Fruit fly (Drosophila melanogaster) whole organism, embryonic: ENCODE measurements around the gene CG13840.

Experiments used
- Asciz ChIP-seq: fragments of 200-800 bp; sonication (Bioruptor generic); optimal IDR thresholded peaks from 2 replicates; lab custom pipeline; 2017; ENCODE audit warnings: missing biosample characterization, mild to moderate bottlenecking, missing genetic modification characterization, missing genetic modification reagents
- Awh ChIP-seq: fragments of 200-800 bp; sonication (Bioruptor generic); IDR thresholded peaks from 2 replicates; pipeline ENCODE4, ENCODE4 v1.3.6; 2022; ENCODE audit warnings: missing biosample characterization, missing genetic modification characterization
- CG10654 ChIP-seq: fragments of 200-800 bp; sonication (Bioruptor generic); optimal IDR thresholded peaks from 2 replicates; lab custom pipeline; 2016; ENCODE audit warnings: missing biosample characterization, missing genetic modification characterization
- CG12769 ChIP-seq: fragments of 200-800 bp; sonication (Bioruptor generic); optimal IDR thresholded peaks from 2 replicates; lab custom pipeline; 2019; ENCODE audit warnings: missing biosample characterization, mild to moderate bottlenecking, missing genetic modification characterization, moderate library complexity
- CG15479 ChIP-seq: fragments of 200-800 bp; sonication (Bioruptor generic); optimal IDR thresholded peaks from 3 replicates; lab custom pipeline; 2019; ENCODE audit warnings: missing biosample characterization, mild to moderate bottlenecking, missing genetic modification characterization, moderate library complexity
- CG17802 ChIP-seq: fragments of 200-800 bp; sonication (Bioruptor generic); optimal IDR thresholded peaks from 2 replicates; lab custom pipeline; 2018; ENCODE audit warnings: missing biosample characterization, mild to moderate bottlenecking, missing genetic modification characterization, moderate library complexity
- CG2129 ChIP-seq: fragments of 200-800 bp; sonication (Bioruptor generic); IDR thresholded peaks from 2 replicates; pipeline ENCODE4 v1.3.6; 2022; ENCODE audit warnings: missing biosample characterization, missing genetic modification characterization; ENCODE audit not compliant: partially characterized antibody
- CG2199 ChIP-seq: fragments of 200-800 bp; sonication (Bioruptor generic); IDR thresholded peaks from 3 replicates; pipeline ENCODE4 v1.3.6; 2022; ENCODE audit warnings: missing biosample characterization, missing genetic modification characterization
- CG2202 ChIP-seq: fragments of 200-800 bp; sonication (Bioruptor generic); optimal IDR thresholded peaks from 2 replicates; lab custom pipeline; 2018; ENCODE audit warnings: missing biosample characterization, mild to moderate bottlenecking, missing genetic modification characterization
- CG31224 ChIP-seq: fragments of 200-800 bp; sonication (Bioruptor generic); IDR thresholded peaks from 2 replicates; pipeline ENCODE4 v1.3.6; 2022; ENCODE audit warnings: missing biosample characterization, missing genetic modification characterization
- CG4404 ChIP-seq: fragments of 200-800 bp; sonication (Bioruptor generic); IDR thresholded peaks from 2 replicates; pipeline ENCODE4 v1.3.6; 2022; ENCODE audit warnings: missing biosample characterization, missing genetic modification characterization
- CG4854 ChIP-seq: fragments of 200-800 bp; sonication (Bioruptor generic); optimal IDR thresholded peaks from 2 replicates; lab custom pipeline; 2016; ENCODE audit warnings: missing biosample characterization, missing genetic modification characterization, inconsistent platforms
- CG6175 ChIP-seq: fragments of 200-800 bp; sonication (Bioruptor generic); IDR thresholded peaks from 3 replicates; pipeline ENCODE4 v1.3.6; 2022; ENCODE audit warnings: missing biosample characterization, missing genetic modification characterization
- CG9817 ChIP-seq: fragments of 200-800 bp; sonication (Bioruptor generic); optimal IDR thresholded peaks from 2 replicates; lab custom pipeline; 2018; ENCODE audit warnings: missing biosample characterization, mild to moderate bottlenecking, missing genetic modification characterization, moderate library complexity
- Chrac-16 ChIP-seq: fragments of 200-800 bp; sonication (Bioruptor generic); optimal IDR thresholded peaks from 3 replicates; lab custom pipeline; 2016; ENCODE audit warnings: missing biosample characterization, missing genetic modification characterization
- Dfd ChIP-seq, 2 experiments: fragments of >200 bp; optimal IDR thresholded peaks; 2 replicates each; lab custom pipeline; 2017; ENCODE audit warnings: missing biosample characterization in 2 of 2, missing genetic modification characterization in 2 of 2
- Dip3 ChIP-seq: fragments of 200-800 bp; sonication (Bioruptor generic); optimal IDR thresholded peaks from 3 replicates; lab custom pipeline; 2016; ENCODE audit warnings: missing biosample characterization, missing genetic modification characterization
- E2f1 ChIP-seq: fragments of 200-800 bp; sonication (Bioruptor generic); IDR thresholded peaks from 2 replicates; pipeline ENCODE4 v1.3.6; 2022; ENCODE audit warnings: missing biosample characterization, missing genetic modification characterization
- Fer1 ChIP-seq: fragments of 200-800 bp; sonication (Bioruptor generic); optimal IDR thresholded peaks from 2 replicates; lab custom pipeline; 2017; ENCODE audit warnings: missing biosample characterization, mild to moderate bottlenecking, missing genetic modification characterization
- HLH4C ChIP-seq: fragments of 200-800 bp; sonication (Bioruptor generic); IDR thresholded peaks from 3 replicates; pipeline ENCODE4 v1.3.6; 2022; ENCODE audit warnings: missing biosample characterization, missing genetic modification characterization; ENCODE audit not compliant: partially characterized antibody
- HmgZ ChIP-seq: fragments of 200-800 bp; sonication (Bioruptor generic); optimal IDR thresholded peaks from 2 replicates; lab custom pipeline; 2018; ENCODE audit warnings: missing biosample characterization, mild to moderate bottlenecking, missing genetic modification characterization
- Lhr ChIP-seq: fragments of 200-800 bp; sonication (Bioruptor generic); optimal IDR thresholded peaks from 3 replicates; lab custom pipeline; 2017; ENCODE audit warnings: mild to moderate bottlenecking, missing biosample characterization, missing genetic modification reagents, missing genetic modification characterization
- Mad ChIP-seq: fragments of 200-800 bp; sonication (Bioruptor generic); optimal IDR thresholded peaks from 2 replicates; lab custom pipeline; 2016; ENCODE audit warnings: missing biosample characterization, missing genetic modification characterization
- NC2β ChIP-seq: fragments of 200-800 bp; sonication (Bioruptor generic); optimal IDR thresholded peaks from 2 replicates; lab custom pipeline; 2016; ENCODE audit warnings: missing biosample characterization, missing genetic modification characterization
- Pdp1 ChIP-seq, 2 experiments: fragments of 200-800 bp; sonication (Bioruptor generic); optimal IDR thresholded peaks; 3 replicates each; lab custom pipeline; 2016; ENCODE audit warnings: missing biosample characterization in 2 of 2, missing genetic modification characterization in 2 of 2, mild to moderate bottlenecking in 1 of 2, moderate library complexity in 1 of 2
- Ptx1 ChIP-seq: fragments of 200-800 bp; sonication (Bioruptor generic); IDR thresholded peaks from 2 replicates; pipeline ENCODE4 v1.3.6; 2022; ENCODE audit warnings: missing biosample characterization, missing genetic modification characterization
- Sry-β ChIP-seq: fragments of 200-800 bp; sonication (Bioruptor generic); optimal IDR thresholded peaks from 2 replicates; lab custom pipeline; 2018; ENCODE audit warnings: missing biosample characterization, mild to moderate bottlenecking, missing genetic modification characterization, moderate library complexity
- btn ChIP-seq: fragments of 200-800 bp; sonication (Bioruptor generic); optimal IDR thresholded peaks from 2 replicates; lab custom pipeline; 2016; ENCODE audit warnings: missing biosample characterization, missing genetic modification characterization
- caup ChIP-seq: fragments of 200-800 bp; sonication (Bioruptor generic); optimal IDR thresholded peaks from 3 replicates; lab custom pipeline; 2017; ENCODE audit warnings: missing biosample characterization, mild to moderate bottlenecking, missing genetic modification characterization, moderate library complexity; ENCODE audit not compliant: severe bottlenecking
- chn ChIP-seq: fragments of 200-800 bp; sonication (Bioruptor generic); optimal IDR thresholded peaks from 2 replicates; lab custom pipeline; 2016; ENCODE audit warnings: missing biosample characterization, missing genetic modification characterization
- ci ChIP-seq: fragments of 200-800 bp; sonication (Bioruptor generic); IDR thresholded peaks from 3 replicates; pipeline ENCODE4 v1.3.6; 2022; ENCODE audit warnings: missing biosample characterization, missing genetic modification characterization
- crol ChIP-seq: fragments of 200-800 bp; sonication (Bioruptor generic); IDR thresholded peaks from 2 replicates; pipeline ENCODE4 v1.3.6; 2022; ENCODE audit warnings: missing biosample characterization, missing genetic modification characterization
- dimm ChIP-seq: fragments of 200-800 bp; sonication (Bioruptor generic); IDR thresholded peaks from 2 replicates; pipeline ENCODE4 v1.3.6; 2022; ENCODE audit warnings: missing biosample characterization, missing genetic modification characterization
- ems ChIP-seq: fragments of 200-800 bp; sonication (Bioruptor generic); optimal IDR thresholded peaks from 3 replicates; lab custom pipeline; 2016; ENCODE audit warnings: missing biosample characterization, missing genetic modification characterization
- fd3F ChIP-seq: fragments of 200-800 bp; sonication (Bioruptor generic); optimal IDR thresholded peaks from 2 replicates; lab custom pipeline; 2018; ENCODE audit warnings: missing biosample characterization, mild to moderate bottlenecking, missing genetic modification characterization, moderate library complexity
- fd96Cb ChIP-seq: fragments of 200-800 bp; sonication (Bioruptor generic); optimal IDR thresholded peaks from 2 replicates; lab custom pipeline; 2018; ENCODE audit warnings: missing biosample characterization, mild to moderate bottlenecking, missing genetic modification characterization, moderate library complexity
- her ChIP-seq: fragments of 200-800 bp; sonication (Bioruptor generic); optimal IDR thresholded peaks from 2 replicates; lab custom pipeline; 2016; ENCODE audit warnings: missing biosample characterization, missing genetic modification characterization
- klu ChIP-seq: fragments of 200-800 bp; sonication (Bioruptor generic); IDR thresholded peaks from 2 replicates; pipeline ENCODE4 v1.3.6; 2022; ENCODE audit warnings: missing biosample characterization, missing genetic modification characterization
- mirr ChIP-seq: fragments of 200-800 bp; sonication (Bioruptor generic); optimal IDR thresholded peaks from 3 replicates; lab custom pipeline; 2018; ENCODE audit warnings: missing biosample characterization, mild to moderate bottlenecking, missing genetic modification characterization
- nau ChIP-seq: fragments of 200-800 bp; sonication (Bioruptor generic); optimal IDR thresholded peaks from 3 replicates; lab custom pipeline; 2017; ENCODE audit warnings: missing biosample characterization, mild to moderate bottlenecking, missing genetic modification characterization, missing genetic modification reagents
- nerfin-1 ChIP-seq: fragments of 200-800 bp; sonication (Bioruptor generic); optimal IDR thresholded peaks from 3 replicates; lab custom pipeline; 2019; ENCODE audit warnings: missing biosample characterization, mild to moderate bottlenecking, missing genetic modification characterization, moderate library complexity
- pfk ChIP-seq: fragments of 200-800 bp; sonication (Bioruptor generic); optimal IDR thresholded peaks from 2 replicates; lab custom pipeline; 2018; ENCODE audit warnings: missing biosample characterization, mild to moderate bottlenecking, missing genetic modification characterization, moderate library complexity
- pzg ChIP-seq: fragments of 200-800 bp; sonication (Bioruptor generic); optimal IDR thresholded peaks from 3 replicates; lab custom pipeline; 2018; ENCODE audit warnings: missing biosample characterization, mild to moderate bottlenecking, missing genetic modification characterization, moderate library complexity
- ro ChIP-seq: fragments of 200-800 bp; sonication (Bioruptor generic); IDR thresholded peaks from 2 replicates; pipeline ENCODE4 v1.3.6; 2022; ENCODE audit warnings: missing biosample characterization, missing genetic modification characterization
- so ChIP-seq: fragments of 200-800 bp; sonication (Bioruptor generic); IDR thresholded peaks from 3 replicates; pipeline ENCODE4 v1.3.6; 2022; ENCODE audit warnings: missing biosample characterization, missing genetic modification characterization
- tgo ChIP-seq: fragments of 200-800 bp; sonication (Bioruptor generic); IDR thresholded peaks from 3 replicates; pipeline ENCODE4 v1.3.6; 2022; ENCODE audit warnings: missing biosample characterization, missing genetic modification characterization
- tna ChIP-seq: fragments of 200-800 bp; sonication (Bioruptor generic); IDR thresholded peaks from 2 replicates; pipeline ENCODE4 v1.3.6; 2022; ENCODE audit warnings: missing biosample characterization, missing genetic modification characterization; ENCODE audit not compliant: partially characterized antibody
- twi ChIP-seq: fragments of 200-800 bp; optimal IDR thresholded peaks from 2 replicates; lab custom pipeline; 2019; ENCODE audit warnings: missing biosample characterization, mild to moderate bottlenecking, missing genetic modification characterization, moderate library complexity
- unc-4 ChIP-seq: fragments of 200-800 bp; sonication (Bioruptor generic); IDR thresholded peaks from 2 replicates; pipeline ENCODE4 v1.3.6; 2022; ENCODE audit warnings: missing biosample characterization, missing genetic modification characterization; ENCODE audit not compliant: partially characterized antibody
- vvl ChIP-seq: fragments of 200-800 bp; sonication (Bioruptor generic); IDR thresholded peaks from 2 replicates; pipeline ENCODE4 v1.3.6; 2022; ENCODE audit warnings: missing biosample characterization, missing genetic modification characterization
- wdn ChIP-seq: fragments of 200-800 bp; sonication (Bioruptor generic); IDR thresholded peaks from 2 replicates; pipeline ENCODE4 v1.3.6; 2022; ENCODE audit warnings: missing biosample characterization, missing genetic modification characterization

Gene CG13840

DNA sequence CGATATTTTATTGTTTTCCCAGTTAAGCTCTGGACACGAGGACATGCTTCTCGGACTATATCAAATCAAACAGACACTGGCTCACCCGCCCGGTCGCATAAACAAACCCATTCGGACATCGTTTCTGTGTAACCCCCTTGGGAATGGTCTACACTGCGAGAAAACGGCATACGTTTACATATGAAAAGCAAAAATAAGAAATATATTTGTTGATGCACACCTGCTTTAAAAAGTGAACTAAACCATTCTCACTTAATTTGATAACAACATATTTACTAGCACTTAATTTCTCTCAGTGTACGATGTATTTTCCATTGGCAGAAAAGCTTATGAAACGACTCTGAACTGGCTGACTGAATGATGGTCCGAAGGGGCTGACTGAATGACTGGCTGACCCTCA is 46.0 kb upstream of the CG13840 start (continued):
- no peak for TF ChIP-seq CG4854 (GFP tag; lab: Kevin White, UChicago)
- no peak for TF ChIP-seq chn (GFP tag; lab: Kevin White, UChicago)
- no peak for TF ChIP-seq so (GFP tag; lab: Robert Waterston, UW)
- no peak for TF ChIP-seq nau (GFP tag; lab: Kevin White, UChicago)
- peak; percentile 45 for TF ChIP-seq fd96Cb (tag; lab: Kevin White, UChicago)
- no peak for TF ChIP-seq NC2β (GFP tag; lab: Kevin White, UChicago)
- peak; percentile 52 for TF ChIP-seq E2f1 (GFP tag; lab: Robert Waterston, UW)
- peak; percentile 65 for TF ChIP-seq Ptx1 (GFP tag; lab: Robert Waterston, UW)
- TF ChIP-seq CG17802 (tag; lab: Kevin White, UChicago) = peak; percentile 14
- TF ChIP-seq Awh = peak; percentile 40; the same call in 1 of the 2 replicates
- TF ChIP-seq HLH4C (GFP tag; lab: Robert Waterston, UW) = no peak
- TF ChIP-seq her (GFP tag; lab: Kevin White, UChicago) = no peak
- peak; percentile 41 for TF ChIP-seq nerfin-1 (tag; lab: Kevin White, UChicago)
- peak; percentile 17 for TF ChIP-seq Chrac-16
- peak; percentile 73 for TF ChIP-seq Fer1 (GFP tag; lab: Kevin White, UChicago)
- no peak for TF ChIP-seq CG2202 (tag; lab: Kevin White, UChicago)
- peak; percentile 26 for TF ChIP-seq HmgZ (tag; lab: Kevin White, UChicago)
- no peak for TF ChIP-seq tna
- peak; percentile 63 for TF ChIP-seq CG9817 (tag; lab: Kevin White, UChicago)
- no peak for TF ChIP-seq unc-4
- TF ChIP-seq pzg (GFP tag; lab: Kevin White, UChicago) = no peak
- TF ChIP-seq Asciz (GFP tag; lab: Kevin White, UChicago) = peak; percentile 28
- TF ChIP-seq CG31224 = 0 out of 2 replicates have a peak, but pooled peaks have one; percentile 29
- TF ChIP-seq Dfd (GFP tag; optimal IDR thresholded peaks at IDR 0.05; lab: Kevin White, UChicago) = no peak
- TF ChIP-seq wdn = no peak
- TF ChIP-seq ci (GFP tag; lab: Robert Waterston, UW) = peak; percentile 82
- peak; percentile 10; the same call in 1 of the 2 replicates for TF ChIP-seq CG4404 (GFP tag; lab: Robert Waterston, UW)
- peak; percentile 46 for TF ChIP-seq caup (GFP tag; lab: Kevin White, UChicago)
- no peak for TF ChIP-seq pfk (GFP tag; lab: Kevin White, UChicago)
- TF ChIP-seq ro (GFP tag; lab: Robert Waterston, UW) = no peak; the same call in 1 of the 2 replicates
- TF ChIP-seq CG15479 (GFP tag; lab: Kevin White, UChicago) = no peak
- peak; percentile 54; the same call in 2 of the 3 replicates for TF ChIP-seq tgo (GFP tag; lab: Robert Waterston, UW)
- TF ChIP-seq CG12769 (tag; lab: Kevin White, UChicago) = no peak
- peak; percentile 12 for TF ChIP-seq mirr
- no peak for TF ChIP-seq CG2129 (GFP tag; lab: Robert Waterston, UW)
- peak; percentile 14 for TF ChIP-seq fd3F (GFP tag; lab: Kevin White, UChicago)
- peak; percentile 38; the same call in 1 of the 2 replicates for TF ChIP-seq dimm (GFP tag; lab: Robert Waterston, UW)
- TF ChIP-seq crol (GFP tag; lab: Robert Waterston, UW) = no peak
- peak; percentile 28 for TF ChIP-seq Dip3 (GFP tag; lab: Kevin White, UChicago)
- peak; percentile 68 for TF ChIP-seq vvl
- TF ChIP-seq Lhr (GFP tag; lab: Kevin White, UChicago) = no peak
- no peak for TF ChIP-seq klu
- no peak for TF ChIP-seq CG6175 (GFP tag; lab: Robert Waterston, UW)
- peak in 1 of 2 experiments; percentile 2 for TF ChIP-seq Pdp1 (GFP tag; optimal IDR thresholded peaks at IDR 0.05; lab: Kevin White, UChicago)
- TF ChIP-seq CG2199 = no peak
- TF ChIP-seq twi = no peak
- TF ChIP-seq btn = no peak
- no peak for TF ChIP-seq Sry-β (GFP tag; lab: Kevin White, UChicago)
- TF ChIP-seq Mad = peak; percentile 24
- no peak for TF ChIP-seq CG10654 (GFP tag; lab: Kevin White, UChicago)
- peak; percentile 10 for TF ChIP-seq ems (GFP tag; lab: Kevin White, UChicago)
